Fruit fly (Drosophila melanogaster): Measurements from ENCODE around the gene Gyc32E.

The Gyc32E gene

dm6 chr2L:11091111-11091510 lies 57.8 kb downstream of the Gyc32E start, which contains the start of gene Wdr59 (continued):
- TF ChIP-seq amos (GFP tag; IDR thresholded peaks at IDR 0.05; ENCODE audit: partially characterized antibody) (peak; percentile 58; the same call in 1 of the 2 replicates), Usf (GFP tag; optimal IDR thresholded peaks at IDR 0.05) (no peak), CG2889 (GFP tag; IDR thresholded peaks at IDR 0.05) (no peak), Sox102F (GFP tag; optimal IDR thresholded peaks at IDR 0.05) (no peak), Lpt (GFP tag; optimal IDR thresholded peaks at IDR 0.05) (no peak), mld (GFP tag; IDR thresholded peaks at IDR 0.05; ENCODE audit: partially characterized antibody) (no peak), Tbp (GFP tag; optimal IDR thresholded peaks at IDR 0.05) (no peak), Nf-YB (GFP tag; optimal IDR thresholded peaks at IDR 0.05) (no peak), Bteb2 (GFP tag; optimal IDR thresholded peaks at IDR 0.05) (no peak), phol (tag; optimal IDR thresholded peaks at IDR 0.05) (peak; percentile 68), maf-S (GFP tag; optimal IDR thresholded peaks at IDR 0.05) (no peak), sima (GFP tag; optimal IDR thresholded peaks at IDR 0.05) (no peak), dpn (GFP tag; optimal IDR thresholded peaks at IDR 0.05) (peak; percentile 22 to 50), CG7357 (GFP tag; IDR thresholded peaks at IDR 0.05) (no peak), wek (GFP tag; optimal IDR thresholded peaks at IDR 0.05) (no peak), CG1529 (GFP tag; optimal IDR thresholded peaks at IDR 0.05) (no peak), Rfx (GFP tag; IDR thresholded peaks at IDR 0.05) (peak; percentile 51; the same call in 1 of the 2 replicates), Mad (GFP tag; optimal IDR thresholded peaks at IDR 0.05) (peak; percentile 22), sr (GFP tag; IDR thresholded peaks at IDR 0.05) (no peak), Dbx (GFP tag; IDR thresholded peaks at IDR 0.05) (peak; percentile 56; the same call in 1 of the 3 replicates), toy (GFP tag; IDR thresholded peaks at IDR 0.05) (no peak), CG11398 (GFP tag; optimal IDR thresholded peaks at IDR 0.05) (no peak), Six4 (GFP tag; optimal IDR thresholded peaks at IDR 0.05) (peak; percentile 47), CG17328 (GFP tag; IDR thresholded peaks at IDR 0.05) (no peak), ase (GFP tag; IDR thresholded peaks at IDR 0.05) (no peak), CG12744 (GFP tag; optimal IDR thresholded peaks at IDR 0.05) (no peak), CG14667 (GFP tag; IDR thresholded peaks at IDR 0.05) (no peak), GATAe (GFP tag; conservative IDR thresholded peaks at IDR 0.05) (no peak), wor (GFP tag; IDR thresholded peaks at IDR 0.05) (no peak), Gsc (GFP tag; IDR thresholded peaks at IDR 0.05) (no peak), CG7963 (GFP tag; IDR thresholded peaks at IDR 0.05; ENCODE audit: partially characterized antibody) (0 out of 3 replicates have a peak, but pooled peaks have one; percentile 48), CG1602 (GFP tag; optimal IDR thresholded peaks at IDR 0.05) (peak; percentile 29), ttk (GFP tag; IDR thresholded peaks at IDR 0.05) (no peak), CG4707 (GFP tag; optimal IDR thresholded peaks at IDR 0.05) (no peak), CG12942 (GFP tag; optimal IDR thresholded peaks at IDR 0.05) (peak; percentile 16), CG17802 (tag; optimal IDR thresholded peaks at IDR 0.05) (no peak), CG3847 (GFP tag; IDR thresholded peaks at IDR 0.05) (no peak), CG6272 (GFP tag; IDR thresholded peaks at IDR 0.05) (no peak), tx (GFP tag; optimal IDR thresholded peaks at IDR 0.05) (no peak), Fer3 (tag; optimal IDR thresholded peaks at IDR 0.05) (no peak), fd102C (GFP tag; optimal IDR thresholded peaks at IDR 0.05) (no peak), CG1024 (GFP tag; IDR thresholded peaks at IDR 0.05) (no peak), CG7271 (tag; optimal IDR thresholded peaks at IDR 0.05) (no peak), Fer1 (GFP tag; optimal IDR thresholded peaks at IDR 0.05) (no peak), CG6175 (GFP tag; IDR thresholded peaks at IDR 0.05) (no peak), Hr51 (GFP tag; optimal IDR thresholded peaks at IDR 0.05) (peak in 1 of 2 experiments; percentile 11), Gug (GFP tag; IDR thresholded peaks at IDR 0.05) (peak; percentile 22; the same call in 1 of the 4 replicates), Taf1 (GFP tag; IDR thresholded peaks at IDR 0.05) (no peak), Atf6 (GFP tag; IDR thresholded peaks at IDR 0.05) (no peak), Elba2 (GFP tag; optimal IDR thresholded peaks at IDR 0.05) (no peak), Nf-YC (tag; optimal IDR thresholded peaks at IDR 0.05) (no peak), dm (GFP tag; optimal IDR thresholded peaks at IDR 0.05) (no peak)

Data from whole organism, embryonic.